Worm (Caenorhabditis elegans) whole organism, L4/young adult: Measurements from ENCODE around the gene Y38H6C.9.
"Not testable (repeated sequence)": the region's sequence is repeated elsewhere in the genome, so short reads cannot be mapped to it uniquely, and the experiment has no call there.

Source experiments
- W03F9.2 ChIP-seq: fragments of 150-350 bp; optimal IDR thresholded peaks from 2 replicates; lab custom pipeline; 2014; ENCODE audit warnings: missing biosample characterization, missing genetic modification characterization
- dao-5 ChIP-seq: sonication (generic microtip); optimal IDR thresholded peaks from 2 replicates; lab custom pipeline; 2016; ENCODE audit warnings: missing genotype, missing genetic modification characterization, moderate library complexity, missing compliant biosample characterization
- him-1 ChIP-seq: sonication (generic microtip); optimal IDR thresholded peaks from 2 replicates; lab custom pipeline; 2016; ENCODE audit warnings: missing genotype, missing genetic modification reagents, missing genetic modification characterization, missing compliant biosample characterization

Y38H6C.9 gene

DNA sequence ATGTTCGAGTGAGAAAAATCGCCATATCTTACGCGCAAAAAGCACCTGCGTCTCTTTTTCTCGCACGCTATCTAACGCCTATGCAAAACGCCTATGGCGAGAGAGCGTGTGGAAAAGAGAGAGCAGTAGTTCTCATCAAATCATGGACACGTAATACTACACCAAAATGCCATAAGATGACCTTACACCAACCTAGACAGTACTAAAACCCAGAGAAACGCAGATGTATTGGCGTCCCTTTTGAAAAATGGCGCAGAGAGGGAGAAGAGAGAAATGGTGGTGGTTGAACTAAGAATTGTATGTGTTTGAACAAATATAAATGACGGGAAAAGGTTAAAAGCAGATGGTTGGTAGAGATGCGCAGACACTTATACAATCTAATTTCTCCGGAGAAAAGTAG is 17.0 kb upstream of the Y38H6C.9 start, which contains the start of gene Y38H6C.16:
Gene Y38H6C.16, minus strand, starts transcription at position 293 of the 400 bp plus-strand sequence.
- TF ChIP-seq him-1 (tag; lab: Kevin White, UChicago) = no peak
- no peak for TF ChIP-seq dao-5 (tag; lab: Kevin White, UChicago)
- no peak for TF ChIP-seq W03F9.2 (tag; lab: Kevin White, UChicago)

DNA sequence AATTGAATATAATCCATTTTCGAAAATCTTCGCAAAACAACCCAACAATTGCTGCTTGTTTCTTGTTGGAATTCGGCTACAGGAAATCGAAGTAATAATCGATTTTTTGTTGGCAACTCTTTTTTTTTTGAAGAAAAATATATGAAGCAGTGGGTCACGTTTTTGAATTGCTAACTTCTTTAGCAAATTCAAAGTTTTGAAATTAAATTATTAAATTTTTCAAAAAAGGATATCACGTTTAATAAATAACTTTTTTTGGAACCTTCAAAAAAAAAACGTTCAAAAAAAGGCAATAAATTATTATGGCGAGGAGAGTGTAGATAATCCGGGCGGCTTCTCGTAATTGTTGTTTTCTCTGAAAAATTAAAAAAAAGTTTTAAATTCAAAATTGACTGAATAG is 14.1 kb upstream of the Y38H6C.9 start, which contains the start of gene Y38H6C.15:
Gene Y38H6C.15, minus strand, starts transcription at position 101 of the 400 bp plus-strand sequence.
- TF ChIP-seq W03F9.2 (tag; lab: Kevin White, UChicago) (no peak), dao-5 (tag; lab: Kevin White, UChicago) (no peak), him-1 (tag; lab: Kevin White, UChicago) (no peak)

DNA sequence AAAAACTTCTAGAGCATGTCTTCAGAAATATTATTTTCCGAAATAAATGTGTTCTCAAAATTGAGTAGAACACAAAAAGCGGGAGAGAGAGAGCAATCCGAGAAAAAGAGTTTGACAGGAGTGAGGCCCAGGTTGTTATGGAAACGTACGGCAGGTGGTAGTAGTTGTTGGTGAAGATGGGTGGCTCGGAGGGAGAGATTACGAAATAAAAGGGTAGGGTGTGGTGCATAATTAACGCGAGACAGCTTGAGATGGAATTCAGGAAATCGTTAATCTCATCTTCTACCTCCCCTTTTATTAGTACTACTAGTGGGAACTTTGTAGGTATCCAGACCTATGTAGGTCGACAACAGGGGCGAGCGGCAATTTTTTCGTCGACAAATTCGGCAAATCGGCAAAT is 12.0 kb upstream of the Y38H6C.9 start, which contains the start of gene famh-161:
Gene famh-161, minus strand, starts transcription at position 101 of the 400 bp plus-strand sequence.
- TF ChIP-seq W03F9.2 (tag; lab: Kevin White, UChicago) = no peak
- TF ChIP-seq him-1 (tag; lab: Kevin White, UChicago) = no peak
- TF ChIP-seq dao-5 (tag; lab: Kevin White, UChicago) = no peak

DNA sequence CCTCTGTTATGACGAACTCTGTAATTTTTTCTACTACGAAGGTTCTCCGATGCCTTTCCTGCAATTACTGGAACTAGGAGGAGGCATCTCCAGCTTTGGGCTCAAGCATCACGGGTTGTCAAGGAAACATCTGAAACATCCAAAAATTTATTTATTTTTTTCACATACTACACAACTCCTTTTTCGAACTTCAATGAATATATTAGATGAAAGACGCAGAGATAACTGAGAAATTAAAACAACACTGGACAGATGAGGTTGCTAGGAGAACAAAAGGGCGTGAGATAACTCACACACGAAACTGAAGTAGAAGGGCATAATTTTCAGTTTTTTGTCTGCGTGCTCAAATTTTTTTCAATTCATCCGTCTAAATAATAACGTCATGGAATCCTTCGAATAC is 5.4 kb upstream of the Y38H6C.9 start, which contains the start of gene Y38H6C.13:
Gene Y38H6C.13, plus strand, starts transcription at position 301 of the 400 bp plus-strand sequence.
- TF ChIP-seq him-1 (tag; lab: Kevin White, UChicago) (no peak), dao-5 (tag; lab: Kevin White, UChicago) (no peak), W03F9.2 (tag; lab: Kevin White, UChicago) (no peak)

DNA sequence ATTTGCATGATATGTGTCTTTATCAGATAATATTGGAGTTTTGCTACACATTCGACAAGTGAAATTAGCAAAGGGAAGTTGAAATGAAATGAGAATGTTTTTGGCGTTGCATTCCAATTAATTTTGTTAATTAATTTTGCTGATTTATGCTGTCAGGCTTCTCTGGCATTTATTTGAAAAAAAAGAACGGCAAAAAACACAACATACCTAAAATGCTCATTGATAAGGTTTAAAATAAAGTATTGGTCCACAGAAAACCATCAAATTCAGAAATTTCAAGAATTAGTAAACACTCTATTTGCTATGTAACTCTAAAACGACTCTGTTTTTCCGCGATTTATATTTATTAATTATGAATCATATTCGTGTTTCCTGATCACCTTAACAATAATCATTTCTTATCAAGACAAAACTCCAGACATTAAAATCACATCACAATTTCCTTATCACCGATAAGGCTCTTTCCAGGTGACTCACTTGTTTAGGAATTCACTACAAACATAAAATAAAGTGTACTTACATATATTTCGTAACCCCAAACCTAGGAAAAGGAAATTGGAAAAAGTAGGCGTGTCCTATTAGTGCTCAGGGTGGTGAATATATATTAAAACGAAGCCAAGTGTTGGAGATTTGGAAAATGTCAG is 3.9 kb upstream of the Y38H6C.9 start, which contains the start of the genes srh-166 and Y38H6C.24:
Gene srh-166, minus strand, starts transcription at position 51 of the 644 bp plus-strand sequence.
Gene Y38H6C.24, plus strand, starts transcription at position 620 of the 644 bp plus-strand sequence.
- TF ChIP-seq dao-5 (tag; lab: Kevin White, UChicago) = no peak
- TF ChIP-seq W03F9.2 (tag; lab: Kevin White, UChicago) = no peak
- no peak for TF ChIP-seq him-1 (tag; lab: Kevin White, UChicago)

DNA sequence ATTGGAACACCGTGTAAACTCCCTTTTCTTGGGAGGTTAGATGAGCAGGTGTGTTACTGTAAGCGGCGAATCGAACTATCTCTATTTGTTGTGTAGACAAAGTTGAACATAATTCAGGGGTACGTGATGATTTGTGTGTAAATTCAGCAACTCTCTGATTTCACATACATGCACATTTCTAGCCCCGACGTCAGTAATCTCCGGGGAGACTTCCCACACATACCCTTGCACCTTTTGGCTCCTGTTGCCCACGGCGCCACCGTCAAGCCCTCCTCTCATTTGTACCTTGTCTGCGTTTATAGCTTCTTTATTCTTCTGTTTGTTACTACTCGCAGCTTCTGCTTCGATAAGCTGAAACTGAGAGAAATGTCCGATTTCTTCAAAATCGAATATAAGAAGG is 3.1 kb downstream of the Y38H6C.9 start, which contains the start of gene Y38H6C.25:
Gene Y38H6C.25, plus strand, starts transcription at position 301 of the 400 bp plus-strand sequence.
- TF ChIP-seq him-1 (tag; lab: Kevin White, UChicago) = no peak
- no peak for TF ChIP-seq W03F9.2 (tag; lab: Kevin White, UChicago)
- no peak for TF ChIP-seq dao-5 (tag; lab: Kevin White, UChicago)

DNA sequence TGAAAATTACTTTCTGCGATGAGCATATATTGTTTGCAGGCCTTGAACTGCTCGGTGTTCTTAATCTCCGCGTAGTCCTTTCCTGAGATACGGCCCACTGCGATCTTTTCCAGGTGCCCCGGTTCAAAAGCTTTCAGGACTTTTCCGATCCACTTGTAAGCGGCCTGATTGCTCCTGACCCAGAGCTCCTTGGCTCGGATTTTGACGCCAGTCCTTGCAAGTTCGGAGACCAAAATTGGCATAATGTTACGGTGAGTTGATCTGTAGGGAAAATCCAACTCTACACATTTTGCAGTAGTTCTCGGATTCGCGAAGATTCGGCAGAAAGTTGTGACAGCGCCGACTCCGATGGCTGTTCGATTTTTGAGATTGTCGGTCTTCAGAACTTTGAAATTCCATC is 5.1 kb downstream of the Y38H6C.9 start:
- no peak for TF ChIP-seq dao-5 (tag; lab: Kevin White, UChicago)
- no peak for TF ChIP-seq him-1 (tag; lab: Kevin White, UChicago)

DNA sequence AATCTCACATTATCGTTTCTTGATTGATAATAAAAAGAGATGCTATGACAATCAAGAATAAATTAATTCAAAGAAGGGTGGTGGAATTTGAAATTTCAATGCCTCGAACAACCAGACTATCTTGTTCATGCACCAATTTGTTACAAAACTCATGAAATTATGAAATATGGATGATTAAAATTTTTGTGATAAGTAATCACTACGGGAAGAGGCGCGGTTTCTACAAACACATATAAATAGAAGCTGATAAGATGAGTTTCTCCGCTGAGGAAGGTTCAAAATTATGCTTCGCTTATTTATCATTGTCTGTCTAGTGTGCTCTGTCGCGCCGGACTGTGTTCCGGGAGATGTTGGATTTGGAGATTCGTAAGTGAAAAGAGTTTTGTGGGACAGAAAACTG is 7.6 kb downstream of the Y38H6C.9 start:
- no peak for TF ChIP-seq dao-5 (tag; lab: Kevin White, UChicago)
- TF ChIP-seq W03F9.2 (tag; lab: Kevin White, UChicago) = no peak
- no peak for TF ChIP-seq him-1 (tag; lab: Kevin White, UChicago)

DNA sequence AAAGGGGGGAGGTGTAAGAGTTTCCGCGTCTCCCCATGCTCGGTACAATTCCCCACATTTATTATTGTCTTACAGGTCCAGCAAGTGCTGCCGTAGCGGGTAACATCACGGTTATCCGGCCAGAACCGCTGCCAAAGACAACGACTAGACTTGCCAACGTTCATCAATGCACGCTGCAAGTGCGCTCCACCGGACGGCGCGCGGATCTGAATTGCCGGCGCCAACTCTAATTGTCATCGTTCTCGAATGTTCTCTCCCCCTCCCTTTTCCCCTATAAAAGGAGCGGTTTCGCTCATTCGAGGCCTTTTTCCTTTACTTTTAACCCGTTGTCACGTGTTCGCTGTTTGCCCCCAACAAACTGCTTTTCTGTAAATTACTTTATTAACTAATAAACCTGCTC is 8.4 kb downstream of the Y38H6C.9 start, which contains the start of gene Y38H6C.8:
Gene Y38H6C.8, plus strand, starts transcription at position 301 of the 400 bp plus-strand sequence.
- TF ChIP-seq W03F9.2, him-1, dao-5 (tag; lab: Kevin White, UChicago): not testable (repeated sequence)

DNA sequence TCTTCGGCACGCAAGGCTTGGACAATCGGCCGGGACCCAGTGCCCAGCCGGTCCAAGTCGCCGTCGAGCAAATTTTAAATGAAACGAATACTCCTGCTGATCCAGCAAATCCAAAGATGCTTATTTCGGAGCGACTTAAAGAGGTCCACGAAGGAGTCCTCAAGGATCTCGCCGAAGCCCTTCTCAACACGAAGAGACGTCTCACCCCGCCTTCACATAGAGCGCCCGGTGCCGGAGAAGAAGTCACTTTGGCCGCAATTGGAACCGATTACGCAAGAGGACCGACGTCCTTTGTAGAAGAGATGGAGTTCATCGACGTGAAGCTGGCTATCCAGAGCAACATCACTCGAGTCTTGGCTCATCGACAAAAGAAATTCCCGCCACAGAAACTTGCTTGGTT is 12.6 kb downstream of the Y38H6C.9 start:
- no peak for TF ChIP-seq him-1 (tag; lab: Kevin White, UChicago)
- no peak for TF ChIP-seq W03F9.2 (tag; lab: Kevin White, UChicago)
- TF ChIP-seq dao-5 (tag; lab: Kevin White, UChicago) = no peak

DNA sequence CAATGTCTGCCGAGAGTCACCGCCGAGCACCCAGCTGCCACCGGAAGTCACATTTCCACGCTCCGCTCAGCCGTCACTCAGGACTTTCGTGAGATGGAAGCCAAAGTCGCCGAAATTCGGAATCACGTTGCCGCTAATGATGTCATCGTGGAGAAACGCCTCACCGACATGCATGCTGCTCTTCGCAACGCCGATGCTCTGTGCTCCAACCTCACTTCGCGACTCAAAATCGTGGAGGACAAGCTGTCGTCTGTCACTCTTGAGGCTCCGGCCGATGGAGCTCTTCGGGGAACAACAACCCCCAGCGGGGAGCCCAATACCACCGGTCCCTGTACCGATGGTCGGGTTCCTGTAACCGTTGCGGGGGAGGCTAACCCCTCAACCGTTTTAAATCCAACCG is 15.5 kb downstream of the Y38H6C.9 start:
- TF ChIP-seq him-1 (tag; lab: Kevin White, UChicago) (no peak), dao-5 (tag; lab: Kevin White, UChicago) (no peak), W03F9.2 (tag; lab: Kevin White, UChicago) (no peak)

DNA sequence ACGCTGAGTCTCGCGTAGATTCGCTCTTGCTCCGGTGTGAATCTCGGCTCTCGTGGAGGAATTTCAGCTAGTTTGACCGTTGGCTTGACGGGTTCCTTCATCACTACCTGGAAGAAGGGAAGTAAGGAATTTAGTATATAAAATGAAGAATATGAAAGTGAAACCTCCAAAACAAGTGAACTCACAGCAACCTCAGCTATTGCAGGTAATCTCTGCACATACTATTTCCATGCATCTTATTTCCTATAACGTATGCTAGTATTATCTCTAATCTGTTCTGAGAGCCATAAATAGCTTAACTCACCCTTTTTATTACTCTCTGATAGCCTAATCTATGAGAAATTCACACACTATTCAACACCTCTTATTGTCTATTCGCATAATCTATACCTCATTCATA is 17.1 kb downstream of the Y38H6C.9 start, which contains the start of gene Y38H6C.4:
Gene Y38H6C.4, minus strand, starts transcription at position 101 of the 400 bp plus-strand sequence.
- no peak for TF ChIP-seq him-1 (tag; lab: Kevin White, UChicago)
- TF ChIP-seq dao-5 (tag; lab: Kevin White, UChicago) = no peak
- no peak for TF ChIP-seq W03F9.2 (tag; lab: Kevin White, UChicago)

DNA sequence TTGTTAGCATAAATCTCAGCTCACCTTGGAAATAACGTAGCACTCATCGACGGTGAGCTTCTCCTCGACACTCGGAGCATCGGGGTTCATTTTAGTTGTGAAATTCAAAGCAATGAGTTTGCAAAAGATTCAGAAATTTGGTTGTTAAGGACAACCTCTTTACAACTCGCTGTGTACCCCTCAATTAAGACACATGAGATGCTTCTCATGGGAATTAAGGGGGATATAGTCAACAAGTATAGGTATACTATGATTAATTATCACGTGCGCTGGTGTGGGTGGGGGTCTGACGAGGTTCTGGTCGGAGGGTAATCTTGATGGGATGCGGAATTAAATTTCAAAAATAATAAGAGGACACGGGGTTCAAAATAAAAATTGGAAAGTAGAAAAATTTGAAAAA is 21.7 kb downstream of the Y38H6C.9 start, which contains the start of gene dct-14:
Gene dct-14, minus strand, starts transcription at position 101 of the 400 bp plus-strand sequence.
- TF ChIP-seq him-1 (tag; lab: Kevin White, UChicago) (no peak), W03F9.2 (tag; lab: Kevin White, UChicago) (no peak), dao-5 (tag; lab: Kevin White, UChicago) (no peak)
